1 fruit fly cellular context compared by ENCODE assay signal in the genomic region with DNA sequence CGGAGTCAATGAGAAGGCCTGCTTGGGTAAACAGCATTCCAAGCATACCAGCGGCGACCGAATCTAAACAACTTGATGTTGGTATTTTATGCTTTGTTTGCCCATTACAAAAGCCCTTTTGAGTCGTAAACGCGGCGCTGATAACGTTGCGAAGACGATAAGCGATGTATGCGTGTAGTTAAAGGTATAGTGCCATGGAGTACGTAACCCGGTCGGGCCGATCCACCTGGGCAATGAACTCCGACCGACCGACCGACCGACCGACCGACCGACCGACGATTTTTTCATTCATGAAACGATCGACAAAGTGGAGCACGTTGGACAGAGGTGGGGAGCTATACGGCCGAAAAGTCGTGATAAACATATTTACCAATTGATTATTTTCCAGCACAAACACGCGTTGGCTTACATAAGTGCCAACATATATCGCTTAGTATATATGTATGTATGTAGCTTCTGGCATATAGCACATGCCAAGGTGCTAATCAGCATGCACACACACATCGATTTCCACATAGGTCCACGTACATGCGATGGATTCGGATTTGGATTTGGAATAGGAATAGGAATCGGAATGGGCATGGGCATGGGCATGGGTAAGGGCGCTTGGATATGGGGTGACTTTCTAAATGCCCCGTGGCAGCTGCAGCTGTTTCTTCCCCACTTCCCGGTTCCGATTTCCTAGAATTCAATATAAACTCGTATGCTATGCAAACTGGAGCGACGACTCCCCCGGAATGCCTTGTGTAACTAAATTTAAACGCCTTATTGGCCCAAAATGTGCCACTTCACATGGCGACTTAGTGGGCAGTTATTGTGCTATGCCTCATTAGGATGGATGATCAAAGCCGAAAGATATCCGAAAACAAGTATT.
TF ChIP-seq lines count a peak whose summit lies in the region.

No protein-coding gene starts in this region.

TF ChIP-seq in whole organism, embryonic, 481 proteins besides CTCF, POLR2A, EP300 and RAD21 (continued from another document and continues in another):
- TF ChIP-seq CG1529 (GFP tag; optimal IDR thresholded peaks at IDR 0.05; lab: Kevin White, UChicago): no peak
- no peak for TF ChIP-seq NK7.1 (GFP tag; optimal IDR thresholded peaks at IDR 0.05; lab: Kevin White, UChicago)
- TF ChIP-seq CG6175 (GFP tag; IDR thresholded peaks at IDR 0.05; lab: Robert Waterston, UW): no peak
- no peak for TF ChIP-seq Neu2 (GFP tag; optimal IDR thresholded peaks at IDR 0.05; lab: Kevin White, UChicago; ENCODE audit: borderline replicate concordance)
- TF ChIP-seq kni (GFP tag; optimal IDR thresholded peaks at IDR 0.05; lab: Kevin White, UChicago): peak; percentile 94
- 0 out of 2 replicates have a peak, but pooled peaks have one; percentile 16 for TF ChIP-seq CG10321 (GFP tag; IDR thresholded peaks at IDR 0.05; lab: Robert Waterston, UW)
- no peak for TF ChIP-seq insv (GFP tag; optimal IDR thresholded peaks at IDR 0.05; lab: Kevin White, UChicago)
- no peak for TF ChIP-seq CG12236 (GFP tag; optimal IDR thresholded peaks at IDR 0.05; lab: Kevin White, UChicago)
- no peak for TF ChIP-seq pho (GFP tag; optimal IDR thresholded peaks at IDR 0.05; lab: Kevin White, UChicago)
- TF ChIP-seq lab (GFP tag; optimal IDR thresholded peaks at IDR 0.05; lab: Kevin White, UChicago): peak; percentile 68
- peak; percentile 37 for TF ChIP-seq CG1603 (tag; optimal IDR thresholded peaks at IDR 0.05; lab: Kevin White, UChicago)
- TF ChIP-seq Ets65A (GFP tag; lab: Kevin White, UChicago): no peak
- no peak for TF ChIP-seq Xbp1 (GFP tag; optimal IDR thresholded peaks at IDR 0.05; lab: Kevin White, UChicago)
- TF ChIP-seq cad (GFP tag; optimal IDR thresholded peaks at IDR 0.05; lab: Kevin White, UChicago): no peak
- no peak for TF ChIP-seq Dip3 (GFP tag; optimal IDR thresholded peaks at IDR 0.05; lab: Kevin White, UChicago)
- peak; percentile 68 for TF ChIP-seq odd (GFP tag; optimal IDR thresholded peaks at IDR 0.05; lab: Kevin White, UChicago)
- TF ChIP-seq CG4854 (GFP tag; optimal IDR thresholded peaks at IDR 0.05; lab: Kevin White, UChicago): no peak
- TF ChIP-seq CG1024 (GFP tag; IDR thresholded peaks at IDR 0.05; lab: Robert Waterston, UW): no peak
- peak; percentile 0 for TF ChIP-seq CG4707 (GFP tag; optimal IDR thresholded peaks at IDR 0.05; lab: Kevin White, UChicago)
- no peak for TF ChIP-seq Fer2 (tag; optimal IDR thresholded peaks at IDR 0.05; lab: Kevin White, UChicago)
- TF ChIP-seq Drgx (GFP tag; IDR thresholded peaks at IDR 0.05; lab: Robert Waterston, UW): no peak
- no peak for TF ChIP-seq disco-r (GFP tag; optimal IDR thresholded peaks at IDR 0.05; lab: Kevin White, UChicago)
- peak; percentile 35 for TF ChIP-seq btn (GFP tag; optimal IDR thresholded peaks at IDR 0.05; lab: Kevin White, UChicago)
- no peak for TF ChIP-seq CG17612 (GFP tag; IDR thresholded peaks at IDR 0.05; lab: Robert Waterston, UW)
- TF ChIP-seq Tbp (GFP tag; optimal IDR thresholded peaks at IDR 0.05; lab: Kevin White, UChicago): no peak
- TF ChIP-seq Usf (GFP tag; optimal IDR thresholded peaks at IDR 0.05; lab: Kevin White, UChicago): no peak
- TF ChIP-seq cato (GFP tag; optimal IDR thresholded peaks at IDR 0.05; lab: Kevin White, UChicago; ENCODE audit: borderline replicate concordance): no peak
- no peak for TF ChIP-seq CG18476 (GFP tag; optimal IDR thresholded peaks at IDR 0.05; lab: Kevin White, UChicago)
- no peak for TF ChIP-seq oc (tag; optimal IDR thresholded peaks at IDR 0.05; lab: Kevin White, UChicago)
- no peak for TF ChIP-seq Rx (GFP tag; IDR thresholded peaks at IDR 0.05; lab: Robert Waterston, UW)
- no peak for TF ChIP-seq Lpt (GFP tag; optimal IDR thresholded peaks at IDR 0.05; lab: Kevin White, UChicago)
- no peak for TF ChIP-seq CG10979 (tag; optimal IDR thresholded peaks at IDR 0.05; lab: Kevin White, UChicago)
- TF ChIP-seq hth (optimal IDR thresholded peaks at IDR 0.05; lab: Kevin White, UChicago): no peak
- no peak for TF ChIP-seq br (optimal IDR thresholded peaks at IDR 0.05; lab: Kevin White, UChicago)
- TF ChIP-seq Scr (GFP tag; IDR thresholded peaks at IDR 0.05; lab: Robert Waterston, UW; ENCODE audit: partially characterized antibody): no peak
- peak; percentile 79 for TF ChIP-seq Med (GFP tag; lab: Kevin White, UChicago)
- TF ChIP-seq az2 (GFP tag; optimal IDR thresholded peaks at IDR 0.05; lab: Kevin White, UChicago): no peak
- no peak for TF ChIP-seq Dref (GFP tag; IDR thresholded peaks at IDR 0.05; lab: Robert Waterston, UW)
- TF ChIP-seq MBD-R2 (GFP tag; IDR thresholded peaks at IDR 0.05; lab: Robert Waterston, UW): no peak
- TF ChIP-seq Jarid2 (GFP tag; optimal IDR thresholded peaks at IDR 0.05; lab: Kevin White, UChicago): no peak
- TF ChIP-seq Dek (tag; optimal IDR thresholded peaks at IDR 0.05; lab: Kevin White, UChicago): no peak
- no peak for TF ChIP-seq CG14667 (GFP tag; IDR thresholded peaks at IDR 0.05; lab: Robert Waterston, UW)
- TF ChIP-seq jing (GFP tag; optimal IDR thresholded peaks at IDR 0.05; lab: Kevin White, UChicago): no peak
- peak in 1 of 2 experiments; percentile 98 for TF ChIP-seq Hr78 (GFP tag; optimal IDR thresholded peaks at IDR 0.05; lab: Kevin White, UChicago)
- no peak for TF ChIP-seq Antp (GFP tag; optimal IDR thresholded peaks at IDR 0.05; lab: Kevin White, UChicago)
- TF ChIP-seq CG4282 (GFP tag; optimal IDR thresholded peaks at IDR 0.05; lab: Kevin White, UChicago): no peak
- no peak for TF ChIP-seq CG7745 (tag; optimal IDR thresholded peaks at IDR 0.05; lab: Kevin White, UChicago)
- TF ChIP-seq CG4730 (GFP tag; IDR thresholded peaks at IDR 0.05; lab: Robert Waterston, UW): no peak
- no peak; the same call in 1 of the 2 replicates for TF ChIP-seq CG4360 (GFP tag; IDR thresholded peaks at IDR 0.05; lab: Robert Waterston, UW)
- peak; percentile 7 for TF ChIP-seq pfk (GFP tag; optimal IDR thresholded peaks at IDR 0.05; lab: Kevin White, UChicago)
- TF ChIP-seq gcm2 (GFP tag; optimal IDR thresholded peaks at IDR 0.05; lab: Kevin White, UChicago): no peak
- no peak for TF ChIP-seq CG3847 (GFP tag; IDR thresholded peaks at IDR 0.05; lab: Robert Waterston, UW)
- TF ChIP-seq HLH54F (GFP tag; optimal IDR thresholded peaks at IDR 0.05; lab: Kevin White, UChicago): no peak
- no peak for TF ChIP-seq E2f1 (GFP tag; IDR thresholded peaks at IDR 0.05; lab: Robert Waterston, UW)
- TF ChIP-seq salm (tag; optimal IDR thresholded peaks at IDR 0.05; lab: Kevin White, UChicago): no peak
- peak; percentile 26 for TF ChIP-seq ATbp (GFP tag; optimal IDR thresholded peaks at IDR 0.05; lab: Kevin White, UChicago)
- TF ChIP-seq Rfx (GFP tag; IDR thresholded peaks at IDR 0.05; lab: Robert Waterston, UW): no peak
- TF ChIP-seq Sin3A (optimal IDR thresholded peaks at IDR 0.05; lab: Kevin White, UChicago): no peak
- TF ChIP-seq CG3163 (GFP tag; optimal IDR thresholded peaks at IDR 0.05; lab: Kevin White, UChicago): peak; percentile 18
- TF ChIP-seq grn (GFP tag; optimal IDR thresholded peaks at IDR 0.05; lab: Kevin White, UChicago): peak; percentile 58
- TF ChIP-seq CG9437 (GFP tag; optimal IDR thresholded peaks at IDR 0.05; lab: Kevin White, UChicago): no peak
- TF ChIP-seq CG7987 (GFP tag; optimal IDR thresholded peaks at IDR 0.05; lab: Kevin White, UChicago): peak; percentile 44
- no peak for TF ChIP-seq croc (GFP tag; conservative IDR thresholded peaks at IDR 0.05; lab: Robert Waterston, UW)
- no peak for TF ChIP-seq rib (GFP tag; IDR thresholded peaks at IDR 0.05; lab: Robert Waterston, UW)
- no peak for TF ChIP-seq CG9817 (tag; optimal IDR thresholded peaks at IDR 0.05; lab: Kevin White, UChicago)
- TF ChIP-seq CG11398 (GFP tag; optimal IDR thresholded peaks at IDR 0.05; lab: Kevin White, UChicago): no peak
- no peak for TF ChIP-seq CG13775 (GFP tag; optimal IDR thresholded peaks at IDR 0.05; lab: Kevin White, UChicago)
- no peak for TF ChIP-seq CG12299 (tag; optimal IDR thresholded peaks at IDR 0.05; lab: Kevin White, UChicago)
- no peak for TF ChIP-seq CG11560 (tag; IDR thresholded peaks at IDR 0.05; lab: Robert Waterston, UW)
- TF ChIP-seq crc (GFP tag; optimal IDR thresholded peaks at IDR 0.05; lab: Kevin White, UChicago): no peak
- TF ChIP-seq Sox102F (GFP tag; optimal IDR thresholded peaks at IDR 0.05; lab: Kevin White, UChicago): no peak
- no peak for TF ChIP-seq H15 (GFP tag; IDR thresholded peaks at IDR 0.05; lab: Robert Waterston, UW)
- no peak for TF ChIP-seq sens-2 (GFP tag; IDR thresholded peaks at IDR 0.05; lab: Robert Waterston, UW)
- TF ChIP-seq Nf-YB (GFP tag; optimal IDR thresholded peaks at IDR 0.05; lab: Kevin White, UChicago): no peak
- no peak for TF ChIP-seq CG31224 (GFP tag; IDR thresholded peaks at IDR 0.05; lab: Robert Waterston, UW)
- no peak for TF ChIP-seq hb (GFP tag; IDR thresholded peaks at IDR 0.05; lab: Robert Waterston, UW; ENCODE audit: partially characterized antibody)
- TF ChIP-seq GATAe (GFP tag; conservative IDR thresholded peaks at IDR 0.05; lab: Robert Waterston, UW): no peak
- TF ChIP-seq CG17802 (tag; optimal IDR thresholded peaks at IDR 0.05; lab: Kevin White, UChicago): no peak
- no peak for TF ChIP-seq CG8478 (optimal IDR thresholded peaks at IDR 0.05; lab: Kevin White, UChicago)
- TF ChIP-seq gt (GFP tag; IDR thresholded peaks at IDR 0.05; lab: Robert Waterston, UW): no peak
- no peak for TF ChIP-seq CG2120 (GFP tag; optimal IDR thresholded peaks at IDR 0.05; lab: Kevin White, UChicago)
- 0 out of 2 replicates have a peak, but pooled peaks have one; percentile 16 for TF ChIP-seq Bgb (GFP tag; IDR thresholded peaks at IDR 0.05; lab: Robert Waterston, UW; ENCODE audit: partially characterized antibody)
- no peak for TF ChIP-seq Doc2 (GFP tag; IDR thresholded peaks at IDR 0.05; lab: Robert Waterston, UW)
- TF ChIP-seq al (GFP tag; IDR thresholded peaks at IDR 0.05; lab: Robert Waterston, UW): no peak
- no peak for TF ChIP-seq Dfd (GFP tag; optimal IDR thresholded peaks at IDR 0.05; lab: Kevin White, UChicago)
- no peak for TF ChIP-seq dmrt99B (tag; optimal IDR thresholded peaks at IDR 0.05; lab: Kevin White, UChicago)
- peak; percentile 67 for TF ChIP-seq CG12769 (tag; optimal IDR thresholded peaks at IDR 0.05; lab: Kevin White, UChicago)
- TF ChIP-seq usp (GFP tag; optimal IDR thresholded peaks at IDR 0.05; lab: Kevin White, UChicago): no peak
- no peak for TF ChIP-seq Nf-YA (GFP tag; IDR thresholded peaks at IDR 0.05; lab: Robert Waterston, UW)
- TF ChIP-seq corto (GFP tag; optimal IDR thresholded peaks at IDR 0.05; lab: Kevin White, UChicago): no peak
- peak; percentile 16 for TF ChIP-seq CG1647 (GFP tag; optimal IDR thresholded peaks at IDR 0.05; lab: Kevin White, UChicago)
- peak; percentile 6 for TF ChIP-seq unpg (GFP tag; optimal IDR thresholded peaks at IDR 0.05; lab: Kevin White, UChicago)
- no peak for TF ChIP-seq CG13624 (GFP tag; optimal IDR thresholded peaks at IDR 0.05; lab: Kevin White, UChicago)
- no peak for TF ChIP-seq BEAF-32 (GFP tag; optimal IDR thresholded peaks at IDR 0.05; lab: Kevin White, UChicago)
- peak; percentile 14; the same call in 1 of the 2 replicates for TF ChIP-seq Awh (GFP tag; IDR thresholded peaks at IDR 0.05; lab: Robert Waterston, UW)
- TF ChIP-seq H2.0 (GFP tag; IDR thresholded peaks at IDR 0.05; lab: Robert Waterston, UW): no peak
- no peak for TF ChIP-seq chm (GFP tag; IDR thresholded peaks at IDR 0.05; lab: Robert Waterston, UW)
- TF ChIP-seq CG2202 (tag; optimal IDR thresholded peaks at IDR 0.05; lab: Kevin White, UChicago): peak; percentile 38
- TF ChIP-seq CG33213 (GFP tag; optimal IDR thresholded peaks at IDR 0.05; lab: Kevin White, UChicago): peak; percentile 44
- TF ChIP-seq yki (optimal IDR thresholded peaks at IDR 0.05; lab: Kevin White, UChicago): no peak
- TF ChIP-seq CG12744 (GFP tag; optimal IDR thresholded peaks at IDR 0.05; lab: Kevin White, UChicago): no peak
- no peak for TF ChIP-seq Ets97D (GFP tag; optimal IDR thresholded peaks at IDR 0.05; lab: Kevin White, UChicago)
- no peak for TF ChIP-seq sisA (GFP tag; IDR thresholded peaks at IDR 0.05; lab: Robert Waterston, UW)
- TF ChIP-seq HLHmδ (GFP tag; optimal IDR thresholded peaks at IDR 0.05; lab: Kevin White, UChicago): peak; percentile 42
- no peak for TF ChIP-seq CG11695 (GFP tag; IDR thresholded peaks at IDR 0.05; lab: Robert Waterston, UW)
- TF ChIP-seq bab2 (GFP tag; optimal IDR thresholded peaks at IDR 0.05; lab: Kevin White, UChicago): no peak
- TF ChIP-seq kay (GFP tag; optimal IDR thresholded peaks at IDR 0.05; lab: Kevin White, UChicago): no peak
- no peak for TF ChIP-seq CG6654 (GFP tag; optimal IDR thresholded peaks at IDR 0.05; lab: Kevin White, UChicago)
- no peak for TF ChIP-seq nmo (GFP tag; optimal IDR thresholded peaks at IDR 0.05; lab: Kevin White, UChicago)
- TF ChIP-seq CG10267 (tag; optimal IDR thresholded peaks at IDR 0.05; lab: Kevin White, UChicago): no peak
- no peak for TF ChIP-seq Aef1 (GFP tag; IDR thresholded peaks at IDR 0.05; lab: Robert Waterston, UW)
- no peak for TF ChIP-seq Max (GFP tag; optimal IDR thresholded peaks at IDR 0.05; lab: Kevin White, UChicago)
- TF ChIP-seq Mad (GFP tag; optimal IDR thresholded peaks at IDR 0.05; lab: Kevin White, UChicago): peak; percentile 31
- no peak for TF ChIP-seq CG9727 (GFP tag; optimal IDR thresholded peaks at IDR 0.05; lab: Kevin White, UChicago)
- TF ChIP-seq CG12155 (GFP tag; optimal IDR thresholded peaks at IDR 0.05; lab: Kevin White, UChicago): no peak
- TF ChIP-seq CG9609 (GFP tag; optimal IDR thresholded peaks at IDR 0.05; lab: Kevin White, UChicago): no peak
- TF ChIP-seq CG12659 (GFP tag; optimal IDR thresholded peaks at IDR 0.05; lab: Kevin White, UChicago): peak; percentile 20
- TF ChIP-seq CG11696 (GFP tag; IDR thresholded peaks at IDR 0.05; lab: Robert Waterston, UW): no peak
- no peak for TF ChIP-seq NfI (GFP tag; optimal IDR thresholded peaks at IDR 0.05; lab: Kevin White, UChicago)
- peak; percentile 41 for TF ChIP-seq org-1 (GFP tag; optimal IDR thresholded peaks at IDR 0.05; lab: Kevin White, UChicago)
- no peak for TF ChIP-seq CG11247 (GFP tag; IDR thresholded peaks at IDR 0.05; lab: Robert Waterston, UW)
- no peak for TF ChIP-seq Gug (GFP tag; IDR thresholded peaks at IDR 0.05; lab: Robert Waterston, UW)
- no peak for TF ChIP-seq CG8089 (GFP tag; optimal IDR thresholded peaks at IDR 0.05; lab: Kevin White, UChicago)
- TF ChIP-seq CG11723 (GFP tag; optimal IDR thresholded peaks at IDR 0.05; lab: Kevin White, UChicago): no peak
- TF ChIP-seq Chrac-16 (GFP tag; optimal IDR thresholded peaks at IDR 0.05; lab: Kevin White, UChicago): no peak
- no peak for TF ChIP-seq CG5180 (GFP tag; optimal IDR thresholded peaks at IDR 0.05; lab: Kevin White, UChicago)
- TF ChIP-seq jumu (GFP tag; optimal IDR thresholded peaks at IDR 0.05; lab: Kevin White, UChicago): no peak
- peak; percentile 52; the same call in 1 of the 2 replicates for TF ChIP-seq seq (GFP tag; IDR thresholded peaks at IDR 0.05; lab: Robert Waterston, UW)
